Worm (Caenorhabditis elegans) whole organism, L3 larva: ENCODE data around the gene K09E9.1.

ENCODE experiments used
- R02D3.7 ChIP-seq: fragments of 150-350 bp; optimal IDR thresholded peaks from 2 replicates; lab custom pipeline; 2014; ENCODE audit warnings: missing biosample characterization, missing genetic modification characterization
- ZK546.5 ChIP-seq: sonication (generic microtip); optimal IDR thresholded peaks from 2 replicates; lab custom pipeline; 2017; ENCODE audit warnings: missing biosample characterization, missing genetic modification characterization
- aly-2 ChIP-seq: fragments of 150-350 bp; optimal IDR thresholded peaks from 2 replicates; lab custom pipeline; 2014; ENCODE audit warnings: missing biosample characterization, missing genetic modification characterization
- ama-1 ChIP-seq: fragments of 150-350 bp; optimal IDR thresholded peaks from 2 replicates; lab custom pipeline; 2018
- ceh-28 ChIP-seq: fragments of 150-350 bp; optimal IDR thresholded peaks from 2 replicates; lab custom pipeline; 2014; ENCODE audit warnings: missing biosample characterization, missing genetic modification reagents, missing genetic modification characterization
- ceh-9 ChIP-seq: sonication (generic microtip); optimal IDR thresholded peaks from 2 replicates; lab custom pipeline; 2018; ENCODE audit warnings: missing biosample characterization, missing genetic modification characterization
- egl-27 ChIP-seq: sonication (generic microtip); optimal IDR thresholded peaks from 4 replicates; lab custom pipeline; 2017; ENCODE audit warnings: missing biosample characterization, missing genetic modification reagents, missing genetic modification characterization
- egl-5 ChIP-seq: fragments of 150-350 bp; optimal IDR thresholded peaks from 2 replicates; lab custom pipeline; 2017; ENCODE audit warnings: missing biosample characterization, missing genetic modification reagents, missing genetic modification characterization, inconsistent platforms
- elt-2 ChIP-seq: sonication (generic microtip); optimal IDR thresholded peaks from 2 replicates; lab custom pipeline; 2016; ENCODE audit warnings: missing genetic modification reagents, mild to moderate bottlenecking, missing genetic modification characterization, missing compliant biosample characterization
- elt-3 ChIP-seq, 3 experiments: fragments of 150-350 bp in 1 of 3; sonication (generic microtip) in 2 of 3; optimal IDR thresholded peaks; 2 replicates in 2 of 3; 4 replicates in 1 of 3; lab custom pipeline; 2014 to 2017; ENCODE audit warnings: missing biosample characterization in 3 of 3, missing genetic modification characterization in 3 of 3
- eor-1 ChIP-seq, 2 experiments: fragments of 150-350 bp; optimal IDR thresholded peaks; 2 replicates each; lab custom pipeline; 2014 to 2018; ENCODE audit warnings: missing biosample characterization in 2 of 2, missing genetic modification characterization in 2 of 2
- fkh-10 ChIP-seq: sonication (generic microtip); optimal IDR thresholded peaks from 2 replicates; lab custom pipeline; 2017; ENCODE audit warnings: missing biosample characterization, missing genetic modification reagents, missing genetic modification characterization
- fkh-2 ChIP-seq: fragments of 150-350 bp; optimal IDR thresholded peaks from 2 replicates; lab custom pipeline; 2014; ENCODE audit warnings: missing biosample characterization, missing genetic modification reagents, missing genetic modification characterization
- fos-1 ChIP-seq: fragments of 150-350 bp; optimal IDR thresholded peaks from 2 replicates; lab custom pipeline; 2014; ENCODE audit warnings: missing biosample characterization, missing genetic modification characterization
- hmg-11 ChIP-seq: sonication (generic microtip); optimal IDR thresholded peaks from 2 replicates; lab custom pipeline; 2016; ENCODE audit warnings: missing genetic modification characterization, missing compliant biosample characterization
- jun-1 ChIP-seq: fragments of 150-350 bp; optimal IDR thresholded peaks from 2 replicates; lab custom pipeline; 2014; ENCODE audit warnings: missing biosample characterization, missing genetic modification reagents, missing genetic modification characterization
- lin-39 ChIP-seq: fragments of 150-350 bp; optimal IDR thresholded peaks from 2 replicates; lab custom pipeline; 2018; ENCODE audit warnings: missing biosample characterization, missing genetic modification reagents, missing genetic modification characterization
- lsy-12 ChIP-seq: sonication (generic microtip); optimal IDR thresholded peaks from 2 replicates; lab custom pipeline; 2016; ENCODE audit warnings: mild to moderate bottlenecking, missing genetic modification characterization, missing compliant biosample characterization
- mdl-1 ChIP-seq: fragments of 150-350 bp; optimal IDR thresholded peaks from 2 replicates; lab custom pipeline; 2014; ENCODE audit warnings: missing biosample characterization, missing genetic modification characterization
- mml-1 ChIP-seq: fragments of 150-350 bp; sonication (generic microtip); optimal IDR thresholded peaks from 3 replicates; lab custom pipeline; 2014; ENCODE audit warnings: missing biosample characterization, missing genetic modification characterization
- nfya-1 ChIP-seq: sonication (generic microtip); optimal IDR thresholded peaks from 2 replicates; lab custom pipeline; 2017; ENCODE audit warnings: missing genetic modification characterization, mild to moderate bottlenecking, missing compliant biosample characterization, antibody characterized with exemption, moderate library complexity; ENCODE audit not compliant: insufficient read depth
- nhr-11 ChIP-seq: fragments of 150-350 bp; optimal IDR thresholded peaks from 2 replicates; lab custom pipeline; 2014; ENCODE audit warnings: missing biosample characterization, missing genetic modification characterization
- nhr-23 ChIP-seq: fragments of 150-350 bp; optimal IDR thresholded peaks from 2 replicates; lab custom pipeline; 2014; ENCODE audit warnings: missing biosample characterization, missing genetic modification reagents, missing genetic modification characterization
- nhr-237 ChIP-seq: fragments of 150-350 bp; optimal IDR thresholded peaks from 2 replicates; lab custom pipeline; 2014; ENCODE audit warnings: missing biosample characterization, missing genetic modification characterization
- nhr-25 ChIP-seq: sonication (generic microtip); optimal IDR thresholded peaks from 2 replicates; lab custom pipeline; 2017; ENCODE audit warnings: missing biosample characterization, missing genetic modification characterization
- nhr-28 ChIP-seq: fragments of 150-350 bp; optimal IDR thresholded peaks from 2 replicates; lab custom pipeline; 2014; ENCODE audit warnings: missing biosample characterization, missing genetic modification characterization
- nhr-77 ChIP-seq: fragments of 150-350 bp; optimal IDR thresholded peaks from 2 replicates; lab custom pipeline; 2014; ENCODE audit warnings: missing biosample characterization, missing genetic modification characterization
- pha-4 ChIP-seq: fragments of 150-350 bp; optimal IDR thresholded peaks from 2 replicates; lab custom pipeline; 2014; ENCODE audit warnings: missing biosample characterization, missing genetic modification reagents, missing genetic modification characterization
- pqm-1 ChIP-seq: fragments of 150-350 bp; optimal IDR thresholded peaks from 2 replicates; lab custom pipeline; 2017; ENCODE audit warnings: missing biosample characterization, missing genetic modification characterization, inconsistent platforms
- sea-2 ChIP-seq: fragments of 150-350 bp; sonication (generic microtip); optimal IDR thresholded peaks from 4 replicates; lab custom pipeline; 2014; ENCODE audit warnings: missing biosample characterization, missing genetic modification reagents, missing genetic modification characterization
- skn-1 ChIP-seq: fragments of 150-350 bp; optimal IDR thresholded peaks from 2 replicates; lab custom pipeline; 2014; ENCODE audit warnings: missing biosample characterization, missing genetic modification characterization
- unc-62 ChIP-seq: fragments of 150-350 bp; sonication (generic microtip); optimal IDR thresholded peaks from 4 replicates; lab custom pipeline; 2014; ENCODE audit warnings: missing biosample characterization, missing genetic modification reagents, missing genetic modification characterization
- zag-1 ChIP-seq: fragments of 150-350 bp; optimal IDR thresholded peaks from 2 replicates; lab custom pipeline; 2014; ENCODE audit warnings: missing biosample characterization, missing genetic modification characterization
- ztf-11 ChIP-seq: fragments of 150-350 bp; optimal IDR thresholded peaks from 2 replicates; lab custom pipeline; 2014; ENCODE audit warnings: missing biosample characterization, missing genetic modification characterization

Gene K09E9.1

DNA sequence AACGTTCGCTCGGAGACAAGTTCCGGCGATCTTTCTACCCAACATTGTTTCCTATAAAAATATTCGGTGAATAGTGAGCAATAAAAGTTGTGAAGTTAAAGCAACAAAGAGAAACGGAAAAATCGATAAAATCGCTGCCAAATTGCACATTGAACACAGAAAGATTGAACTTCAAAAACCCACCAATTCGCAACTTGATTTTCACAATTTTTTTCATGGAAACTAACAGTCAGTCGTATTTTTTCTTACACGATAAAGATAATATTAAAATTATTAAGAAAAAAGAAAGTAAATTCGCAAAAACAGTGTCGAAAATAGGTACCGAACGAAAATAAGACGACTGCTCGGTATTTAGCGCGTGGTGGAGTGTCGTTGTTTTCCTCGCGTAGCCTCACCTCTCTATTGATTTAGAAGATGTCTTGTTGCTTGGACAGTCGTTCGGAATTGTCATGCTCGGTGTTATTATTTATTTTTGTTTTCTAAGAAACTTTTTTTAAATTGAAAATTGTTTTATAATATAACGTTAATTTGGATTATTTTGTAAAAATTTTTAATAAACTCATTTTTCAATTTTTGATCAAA is 29.9 kb upstream of the K09E9.1 start, which contains the start of gene gas-1:
Gene gas-1, minus strand, starts transcription at position 51 of the 582 bp plus-strand sequence.
- TF ChIP-seq pqm-1 (tag; lab: Kevin White, UChicago) (no peak), hmg-11 (tag; lab: Kevin White, UChicago) (peak; percentile 28), nfya-1 (tag; lab: Kevin White, UChicago) (peak; percentile 42), pha-4 (tag; lab: Kevin White, UChicago) (peak; percentile 74), nhr-25 (tag; lab: Kevin White, UChicago) (peak; percentile 9), ama-1 (lab: Kevin White, UChicago) (no peak), fos-1 (no peak)

DNA sequence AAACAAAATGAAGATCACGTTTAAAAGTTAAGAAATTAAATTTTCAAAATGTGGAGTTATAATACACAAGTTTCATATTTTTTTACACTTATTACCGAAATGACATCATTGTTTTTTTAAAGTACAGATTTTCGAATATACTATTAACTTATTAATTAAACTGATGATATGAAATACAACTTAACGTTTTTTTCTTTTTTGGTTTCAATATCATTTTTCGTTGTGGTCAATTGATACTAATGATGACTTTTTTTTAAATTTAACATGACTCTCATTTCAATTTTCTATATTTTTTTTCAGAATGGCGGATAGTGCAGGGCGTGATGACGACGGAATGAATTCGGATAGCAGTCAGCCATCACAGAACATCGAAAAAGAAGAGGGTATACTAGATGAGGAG is 29.2 kb upstream of the K09E9.1 start, which contains the start of gene usp-33:
Gene usp-33, plus strand, starts transcription at position 301 of the 400 bp plus-strand sequence.
- TF ChIP-seq nhr-77, result no peak
- TF ChIP-seq ceh-9 (tag; lab: Kevin White, UChicago), result no peak
- no peak for TF ChIP-seq elt-2 (tag; lab: Kevin White, UChicago)
- TF ChIP-seq fkh-10 (GFP tag; lab: Kevin White, UChicago), result no peak
- TF ChIP-seq nfya-1 (tag; lab: Kevin White, UChicago), result no peak
- TF ChIP-seq ZK546.5 (tag; lab: Kevin White, UChicago), result no peak
- TF ChIP-seq skn-1 (tag; lab: Kevin White, UChicago), result no peak
- TF ChIP-seq elt-3 (tag; optimal IDR thresholded peaks at IDR 0.05; lab: Kevin White, UChicago), result no peak
- no peak for TF ChIP-seq nhr-11 (tag; lab: Kevin White, UChicago)
- TF ChIP-seq pqm-1 (tag; lab: Kevin White, UChicago), result no peak
- no peak for TF ChIP-seq nhr-237 (tag; lab: Kevin White, UChicago)
- TF ChIP-seq mdl-1, result no peak

DNA sequence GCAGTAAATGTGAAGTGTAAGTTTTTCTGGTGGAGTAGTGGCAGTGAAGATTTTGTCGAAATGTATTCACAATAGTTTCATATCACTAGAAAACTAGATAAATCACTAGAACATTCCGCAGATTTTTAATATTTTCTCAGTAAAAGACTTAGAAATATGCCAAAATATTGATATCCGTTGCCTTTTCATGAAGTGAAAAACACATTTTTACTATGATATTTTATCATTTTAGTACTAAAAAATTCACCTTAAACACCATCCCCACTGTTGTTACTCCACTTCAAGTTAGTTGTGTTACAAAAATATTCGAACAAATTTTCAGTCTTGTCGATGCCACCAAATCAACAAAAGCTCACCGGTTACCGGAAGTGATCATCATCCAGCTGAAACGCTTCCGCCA is 26.9 kb upstream of the K09E9.1 start:
- TF ChIP-seq pha-4 (tag; lab: Kevin White, UChicago) (no peak), ztf-11 (no peak), ceh-28 (tag; lab: Kevin White, UChicago) (no peak), elt-3 (tag; optimal IDR thresholded peaks at IDR 0.05; lab: Kevin White, UChicago) (no peak), egl-27 (no peak), elt-2 (tag; lab: Kevin White, UChicago) (no peak), sea-2 (GFP tag; lab: Kevin White, UChicago) (no peak), zag-1 (tag; lab: Kevin White, UChicago) (no peak), unc-62 (GFP tag; lab: Kevin White, UChicago) (no peak), lin-39 (tag; lab: Kevin White, UChicago) (no peak), fkh-10 (GFP tag; lab: Kevin White, UChicago) (no peak), egl-5 (no peak), eor-1 (tag; optimal IDR thresholded peaks at IDR 0.05; lab: Kevin White, UChicago) (no peak), nfya-1 (tag; lab: Kevin White, UChicago) (no peak), nhr-11 (tag; lab: Kevin White, UChicago) (no peak)

DNA sequence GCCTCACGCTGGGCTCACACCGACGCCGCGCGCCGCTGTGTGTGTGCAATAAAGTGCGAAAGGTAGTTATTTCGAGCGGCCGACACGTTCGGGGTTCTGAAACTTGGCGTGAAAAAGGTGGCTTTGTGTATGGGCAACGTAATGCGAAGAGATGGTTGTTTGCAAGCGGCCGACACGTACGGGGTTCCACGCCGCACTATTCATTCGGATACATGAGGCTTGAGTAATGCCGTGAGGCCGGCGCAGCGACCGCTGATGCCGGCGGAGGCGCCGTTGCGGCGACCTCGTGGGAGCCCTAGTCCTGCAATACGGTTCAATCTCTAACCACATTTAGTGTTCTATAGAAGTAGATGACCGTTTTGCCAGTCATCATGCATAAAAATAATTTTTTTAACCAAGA is 26.3 kb upstream of the K09E9.1 start:
- no peak for TF ChIP-seq nfya-1 (tag; lab: Kevin White, UChicago)
- no peak for TF ChIP-seq nhr-77
- no peak for TF ChIP-seq nhr-25 (tag; lab: Kevin White, UChicago)
- no peak for TF ChIP-seq R02D3.7
- TF ChIP-seq eor-1 (tag; optimal IDR thresholded peaks at IDR 0.05; lab: Kevin White, UChicago), result no peak
- TF ChIP-seq elt-2 (tag; lab: Kevin White, UChicago), result no peak
- TF ChIP-seq fos-1, result no peak
- no peak for TF ChIP-seq lsy-12 (tag; lab: Kevin White, UChicago)
- TF ChIP-seq nhr-28 (tag; lab: Kevin White, UChicago), result no peak
- TF ChIP-seq mml-1 (tag; lab: Kevin White, UChicago), result no peak
- no peak for TF ChIP-seq jun-1 (tag; lab: Kevin White, UChicago)
- TF ChIP-seq aly-2 (tag; lab: Kevin White, UChicago), result no peak
- no peak for TF ChIP-seq lin-39 (tag; lab: Kevin White, UChicago)
- TF ChIP-seq fkh-2 (tag; lab: Kevin White, UChicago), result no peak
- TF ChIP-seq zag-1 (tag; lab: Kevin White, UChicago), result no peak
- no peak for TF ChIP-seq nhr-23
- TF ChIP-seq pha-4 (tag; lab: Kevin White, UChicago), result no peak
- TF ChIP-seq fkh-10 (GFP tag; lab: Kevin White, UChicago), result no peak
- TF ChIP-seq, all 47 proteins: peak for 0
